Fruit fly (Drosophila melanogaster) whole organism: ENCODE data around the gene CG15515.

Experiments
- CG8478 ChIP-seq: fragments of >200 bp; optimal IDR thresholded peaks from 2 replicates; lab custom pipeline; 2018; ENCODE audit warnings: inconsistent platforms
- Dll ChIP-seq: fragments of >200 bp; optimal IDR thresholded peaks from 2 replicates; lab custom pipeline; 2017
- EcR ChIP-seq, 2 experiments: fragments of >200 bp; optimal IDR thresholded peaks; 2 replicates each; lab custom pipeline; 2017; ENCODE audit warnings: missing biosample characterization in 2 of 2, missing genetic modification characterization in 2 of 2, missing genetic modification reagents in 2 of 2
- pan ChIP-seq: fragments of >200 bp; optimal IDR thresholded peaks from 2 replicates; lab custom pipeline; 2017
- psq ChIP-seq: fragments of >200 bp; optimal IDR thresholded peaks from 2 replicates; lab custom pipeline; 2017
- usp ChIP-seq: fragments of >200 bp; optimal IDR thresholded peaks from 2 replicates; lab custom pipeline; 2017; ENCODE audit warnings: missing biosample characterization, missing genetic modification characterization, mixed read lengths

DNA sequence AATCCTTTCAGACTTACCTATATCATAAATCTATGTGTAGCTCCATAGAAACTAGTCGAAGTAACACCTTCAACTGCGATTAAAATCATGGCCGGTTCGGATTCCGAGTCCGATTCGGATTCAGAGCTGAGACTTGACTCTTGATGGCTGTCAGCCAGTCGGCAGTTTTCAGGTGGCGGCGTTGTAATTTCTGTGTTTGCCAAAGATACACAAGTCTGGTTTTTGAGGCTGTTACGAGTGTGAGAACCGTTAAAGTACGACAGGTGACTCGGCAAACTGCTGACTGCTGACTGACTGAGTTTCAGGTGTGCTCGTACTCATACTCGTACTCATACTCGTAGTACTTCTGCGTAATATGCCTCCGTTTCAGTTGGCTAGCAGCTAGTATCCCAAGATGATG lies 14.1 kb upstream of the CG15515 start:
- TF ChIP-seq psq (lab: Kevin White, UChicago) (no peak), EcR (GFP tag; optimal IDR thresholded peaks at IDR 0.05; lab: Kevin White, UChicago) (no peak), usp (GFP tag; lab: Kevin White, UChicago) (no peak), pan (lab: Kevin White, UChicago) (no peak), CG8478 (lab: Kevin White, UChicago) (no peak), Dll (lab: Kevin White, UChicago) (no peak)
